Fruit fly (Drosophila melanogaster) whole organism, wandering third instar larva: ENCODE measurements around the gene CG17108.

Experiments used
- Dfd ChIP-seq: fragments of >200 bp; optimal IDR thresholded peaks from 2 replicates; lab custom pipeline; 2017; ENCODE audit warnings: missing biosample characterization, missing genetic modification characterization
- Dif ChIP-seq: fragments of 200-275, 200-300 bp; sonication (Bioruptor generic); optimal IDR thresholded peaks from 2 replicates; lab custom pipeline; 2018; ENCODE audit warnings: missing biosample characterization, missing genetic modification characterization; ENCODE audit not compliant: partially characterized antibody
- GATAd ChIP-seq: sonication (Bioruptor generic); optimal IDR thresholded peaks from 2 replicates; lab custom pipeline; 2016; ENCODE audit warnings: missing biosample characterization, missing genetic modification characterization
- Hnf4 ChIP-seq: fragments of 200-800 bp; sonication (Bioruptor generic); optimal IDR thresholded peaks from 2 replicates; lab custom pipeline; 2016; ENCODE audit warnings: missing biosample characterization, mild to moderate bottlenecking, missing genetic modification characterization
- Jra ChIP-seq: sonication (Bioruptor generic); optimal IDR thresholded peaks from 2 replicates; lab custom pipeline; 2016; ENCODE audit warnings: missing biosample characterization, missing genetic modification characterization
- Myc ChIP-seq: fragments of >200 bp; optimal IDR thresholded peaks from 2 replicates; lab custom pipeline; 2017
- br ChIP-seq: fragments of 200-800 bp; sonication (Bioruptor generic); optimal IDR thresholded peaks from 2 replicates; lab custom pipeline; 2016; ENCODE audit warnings: missing biosample characterization, missing genetic modification characterization
- lola ChIP-seq: fragments of >200 bp; optimal IDR thresholded peaks from 2 replicates; lab custom pipeline; 2017; ENCODE audit warnings: missing biosample characterization, missing genetic modification characterization
- pan ChIP-seq: fragments of >200 bp; optimal IDR thresholded peaks from 2 replicates; lab custom pipeline; 2017
- rgr ChIP-seq: fragments of 200-800 bp; sonication (Bioruptor generic); optimal IDR thresholded peaks from 3 replicates; lab custom pipeline; 2016; ENCODE audit warnings: missing biosample characterization, mild to moderate bottlenecking, missing genetic modification characterization
- sv ChIP-seq: fragments of 200-800 bp; sonication (Bioruptor generic); optimal IDR thresholded peaks from 3 replicates; lab custom pipeline; 2016; ENCODE audit warnings: missing biosample characterization, missing genetic modification characterization
- usp ChIP-seq: fragments of >200 bp; optimal IDR thresholded peaks from 2 replicates; lab custom pipeline; 2017; ENCODE audit warnings: missing biosample characterization, missing genetic modification characterization
- woc ChIP-seq: sonication (Bioruptor generic); optimal IDR thresholded peaks from 2 replicates; lab custom pipeline; 2016; ENCODE audit warnings: missing biosample characterization, mild to moderate bottlenecking, missing genetic modification characterization

- no peak for TF ChIP-seq Myc
- TF ChIP-seq br = no peak
- no peak for TF ChIP-seq GATAd
- no peak for TF ChIP-seq Hnf4 (GFP tag; lab: Kevin White, UChicago)
- TF ChIP-seq Dfd (GFP tag; lab: Kevin White, UChicago) = no peak
- no peak for TF ChIP-seq Jra
- no peak for TF ChIP-seq usp (GFP tag; lab: Kevin White, UChicago)
- no peak for TF ChIP-seq lola (GFP tag; lab: Kevin White, UChicago)
- no peak for TF ChIP-seq sv
- no peak for TF ChIP-seq woc (GFP tag; lab: Kevin White, UChicago)
- TF ChIP-seq Dif (GFP tag; lab: Kevin White, UChicago) = no peak
- no peak for TF ChIP-seq rgr (GFP tag; lab: Kevin White, UChicago)
- no peak for TF ChIP-seq pan (lab: Kevin White, UChicago)
These were observed 11.7 kb downstream of the CG17108 start for dm6 chr2L:10682197-10682596.
